Fruit fly (Drosophila melanogaster) whole organism, wandering third instar larva: ENCODE measurements around the gene CG43725.
A peak's percentile ranks its signal among the peaks of the same experiment; 100 is the strongest.

Source experiments
- Abd-B ChIP-seq: fragments of >200 bp; optimal IDR thresholded peaks from 2 replicates; lab custom pipeline; 2017; ENCODE audit warnings: missing biosample characterization, missing genetic modification characterization
- CG32264 ChIP-seq: fragments of 200-800 bp; sonication (Bioruptor generic); optimal IDR thresholded peaks from 2 replicates; lab custom pipeline; 2016; ENCODE audit warnings: missing biosample characterization, missing genetic modification characterization
- CrebA ChIP-seq: fragments of 200-800 bp; sonication (Bioruptor generic); optimal IDR thresholded peaks from 2 replicates; lab custom pipeline; 2016; ENCODE audit warnings: missing biosample characterization, mild to moderate bottlenecking, missing genetic modification characterization, borderline replicate concordance
- Dif ChIP-seq: fragments of 200-275, 200-300 bp; sonication (Bioruptor generic); optimal IDR thresholded peaks from 2 replicates; lab custom pipeline; 2018; ENCODE audit warnings: missing biosample characterization, missing genetic modification characterization; ENCODE audit not compliant: partially characterized antibody
- GATAd ChIP-seq: sonication (Bioruptor generic); optimal IDR thresholded peaks from 2 replicates; lab custom pipeline; 2016; ENCODE audit warnings: missing biosample characterization, missing genetic modification characterization
- HLH106 ChIP-seq: fragments of 200-800 bp; optimal IDR thresholded peaks from 3 replicates; lab custom pipeline; 2019; ENCODE audit warnings: missing biosample characterization, mild to moderate bottlenecking, missing genetic modification characterization, moderate library complexity
- Hnf4 ChIP-seq: fragments of 200-800 bp; sonication (Bioruptor generic); optimal IDR thresholded peaks from 2 replicates; lab custom pipeline; 2016; ENCODE audit warnings: missing biosample characterization, mild to moderate bottlenecking, missing genetic modification characterization
- Hr78 ChIP-seq: fragments of >200 bp; optimal IDR thresholded peaks from 2 replicates; lab custom pipeline; 2017; ENCODE audit warnings: missing biosample characterization, missing genetic modification characterization
- Jra ChIP-seq: sonication (Bioruptor generic); optimal IDR thresholded peaks from 2 replicates; lab custom pipeline; 2016; ENCODE audit warnings: missing biosample characterization, missing genetic modification characterization
- Mio ChIP-seq: sonication (Bioruptor generic); optimal IDR thresholded peaks from 2 replicates; lab custom pipeline; 2016; ENCODE audit warnings: missing biosample characterization, missing genetic modification characterization
- N ChIP-seq: fragments of >200 bp; optimal IDR thresholded peaks from 2 replicates; lab custom pipeline; 2018; ENCODE audit warnings: missing biosample characterization, missing external identifiers, missing genetic modification characterization
- OdsH ChIP-seq: fragments of 200-800 bp; sonication (Bioruptor generic); optimal IDR thresholded peaks from 2 replicates; lab custom pipeline; 2016; ENCODE audit warnings: missing biosample characterization, mild to moderate bottlenecking, missing genetic modification characterization
- Rel ChIP-seq, 2 experiments: fragments of 200-800 bp; sonication (Bioruptor generic) in 1 of 2; optimal IDR thresholded peaks; 2 replicates in 1 of 2; 3 replicates in 1 of 2; lab custom pipeline; 2016 to 2019; ENCODE audit warnings: mild to moderate bottlenecking in 2 of 2, missing biosample characterization in 2 of 2, missing genetic modification characterization in 2 of 2, moderate library complexity in 1 of 2
- Sp1 ChIP-seq: fragments of 200-800 bp; sonication (Bioruptor generic); optimal IDR thresholded peaks from 3 replicates; lab custom pipeline; 2019; ENCODE audit warnings: missing biosample characterization, mild to moderate bottlenecking, missing genetic modification characterization, moderate library complexity
- Vsx2 ChIP-seq: fragments of 200-300, 225-300 bp; sonication (Bioruptor generic); optimal IDR thresholded peaks from 2 replicates; lab custom pipeline; 2018; ENCODE audit warnings: missing biosample characterization, missing genetic modification characterization; ENCODE audit not compliant: partially characterized antibody
- br ChIP-seq: fragments of 200-800 bp; sonication (Bioruptor generic); optimal IDR thresholded peaks from 2 replicates; lab custom pipeline; 2016; ENCODE audit warnings: missing biosample characterization, missing genetic modification characterization
- brk ChIP-seq: fragments of 200-800 bp; sonication (Bioruptor generic); optimal IDR thresholded peaks from 2 replicates; lab custom pipeline; 2016; ENCODE audit warnings: missing biosample characterization, mild to moderate bottlenecking, missing genetic modification characterization
- dl ChIP-seq, 2 experiments: fragments of 175-275, 200-275 bp in 1 of 2; fragments of 200-275 bp in 1 of 2; sonication (Bioruptor generic); optimal IDR thresholded peaks; lab custom pipeline; 2018; ENCODE audit warnings: mild to moderate bottlenecking in 2 of 2, missing biosample characterization in 2 of 2, missing genetic modification characterization in 2 of 2, moderate library complexity in 2 of 2; ENCODE audit not compliant: partially characterized antibody in 2 of 2, insufficient read depth in 1 of 2
- dmrt93B ChIP-seq: fragments of 200-800 bp; sonication (Bioruptor generic); optimal IDR thresholded peaks from 2 replicates; lab custom pipeline; 2018; ENCODE audit warnings: missing biosample characterization, mild to moderate bottlenecking, missing genetic modification characterization
- dsf ChIP-seq: sonication (Bioruptor generic); optimal IDR thresholded peaks from 2 replicates; lab custom pipeline; 2016; ENCODE audit warnings: missing biosample characterization, missing genetic modification characterization, borderline replicate concordance
- ey ChIP-seq: fragments of 200-800 bp; sonication (Bioruptor generic); optimal IDR thresholded peaks from 2 replicates; lab custom pipeline; 2016; ENCODE audit warnings: missing biosample characterization, missing genetic modification characterization
- foxo ChIP-seq, 2 experiments: fragments of 200-800 bp; sonication (Bioruptor generic); optimal IDR thresholded peaks; 2 replicates in 1 of 2; 3 replicates in 1 of 2; lab custom pipeline; 2016 to 2017; ENCODE audit warnings: missing biosample characterization in 2 of 2, missing genetic modification characterization in 2 of 2
- fru ChIP-seq: fragments of 200-800 bp; sonication (Bioruptor generic); optimal IDR thresholded peaks from 3 replicates; lab custom pipeline; 2016; ENCODE audit warnings: missing biosample characterization, mild to moderate bottlenecking, missing genetic modification characterization
- h ChIP-seq: fragments of 200-800 bp; sonication (Bioruptor generic); optimal IDR thresholded peaks from 3 replicates; lab custom pipeline; 2016; ENCODE audit warnings: missing biosample characterization, mild to moderate bottlenecking, missing genetic modification characterization
- jim ChIP-seq: fragments of 175-275, 200-325 bp; sonication (Bioruptor generic); optimal IDR thresholded peaks from 2 replicates; lab custom pipeline; 2016; ENCODE audit warnings: missing biosample characterization, mild to moderate bottlenecking, missing genetic modification characterization
- lola ChIP-seq: fragments of >200 bp; optimal IDR thresholded peaks from 2 replicates; lab custom pipeline; 2017; ENCODE audit warnings: missing biosample characterization, missing genetic modification characterization
- pan ChIP-seq: fragments of >200 bp; optimal IDR thresholded peaks from 2 replicates; lab custom pipeline; 2017
- psq ChIP-seq: fragments of 200-800 bp; sonication (Bioruptor generic); optimal IDR thresholded peaks from 3 replicates; lab custom pipeline; 2017; ENCODE audit warnings: missing biosample characterization, mild to moderate bottlenecking, missing genetic modification characterization, moderate library complexity
- rgr ChIP-seq: fragments of 200-800 bp; sonication (Bioruptor generic); optimal IDR thresholded peaks from 3 replicates; lab custom pipeline; 2016; ENCODE audit warnings: missing biosample characterization, mild to moderate bottlenecking, missing genetic modification characterization
- sage ChIP-seq: fragments of 200-800 bp; sonication (Bioruptor generic); optimal IDR thresholded peaks from 2 replicates; lab custom pipeline; 2016; ENCODE audit warnings: missing biosample characterization, mild to moderate bottlenecking, missing genetic modification characterization
- sv ChIP-seq: fragments of 200-800 bp; sonication (Bioruptor generic); optimal IDR thresholded peaks from 3 replicates; lab custom pipeline; 2016; ENCODE audit warnings: missing biosample characterization, missing genetic modification characterization
- tai ChIP-seq: sonication (Bioruptor generic); optimal IDR thresholded peaks from 2 replicates; lab custom pipeline; 2016; ENCODE audit warnings: missing biosample characterization, missing genetic modification characterization
- usp ChIP-seq: fragments of >200 bp; optimal IDR thresholded peaks from 2 replicates; lab custom pipeline; 2017; ENCODE audit warnings: missing biosample characterization, missing genetic modification characterization
- woc ChIP-seq: sonication (Bioruptor generic); optimal IDR thresholded peaks from 2 replicates; lab custom pipeline; 2016; ENCODE audit warnings: missing biosample characterization, mild to moderate bottlenecking, missing genetic modification characterization

The CG43725 gene

DNA sequence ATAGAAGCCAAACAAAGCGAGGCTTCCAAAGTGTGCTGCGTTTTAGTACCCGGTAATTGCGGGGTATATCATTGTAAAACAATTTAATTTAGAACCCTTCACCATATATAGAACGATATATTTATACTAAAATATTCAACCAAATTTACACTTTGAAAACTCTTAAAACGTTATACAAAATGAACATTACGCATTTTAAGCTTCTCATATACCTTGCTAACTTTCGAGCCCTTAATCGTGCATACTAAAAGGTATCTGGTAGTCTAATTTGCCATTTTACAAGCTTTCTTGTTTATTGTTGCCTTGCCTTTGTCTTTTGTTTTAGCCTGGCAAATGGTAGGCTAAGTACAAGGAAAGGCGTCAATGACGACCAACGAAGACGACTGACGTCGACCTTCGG lies 7.3 kb upstream of the CG43725 start:
- TF ChIP-seq pan (lab: Kevin White, UChicago), result peak; percentile 21
- TF ChIP-seq br (GFP tag; lab: Kevin White, UChicago), result peak; percentile 11
- TF ChIP-seq woc (GFP tag; lab: Kevin White, UChicago), result peak; percentile 55
- TF ChIP-seq sage (GFP tag; lab: Kevin White, UChicago), result no peak

DNA sequence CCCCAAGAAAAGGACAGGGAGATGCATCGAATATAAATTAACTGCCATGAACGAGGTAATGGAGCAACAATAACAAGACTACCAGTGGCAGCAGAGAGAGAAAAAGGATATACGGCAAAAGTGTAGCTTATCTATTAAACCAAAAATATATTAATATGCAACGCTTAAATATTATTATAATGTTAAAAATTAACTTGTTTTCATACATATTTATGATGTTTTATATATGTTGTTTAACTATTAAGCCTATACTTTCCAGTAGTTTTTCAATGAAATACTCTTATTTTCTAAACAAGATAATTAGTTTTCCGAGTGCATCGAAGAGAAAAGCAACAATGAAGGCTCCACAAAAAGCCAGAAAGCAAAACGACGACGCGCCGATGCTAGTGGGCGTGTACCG lies 6.9 kb upstream of the CG43725 start:
- TF ChIP-seq Jra (GFP tag; lab: Kevin White, UChicago), result no peak
- no peak for TF ChIP-seq h (GFP tag; lab: Kevin White, UChicago)

DNA sequence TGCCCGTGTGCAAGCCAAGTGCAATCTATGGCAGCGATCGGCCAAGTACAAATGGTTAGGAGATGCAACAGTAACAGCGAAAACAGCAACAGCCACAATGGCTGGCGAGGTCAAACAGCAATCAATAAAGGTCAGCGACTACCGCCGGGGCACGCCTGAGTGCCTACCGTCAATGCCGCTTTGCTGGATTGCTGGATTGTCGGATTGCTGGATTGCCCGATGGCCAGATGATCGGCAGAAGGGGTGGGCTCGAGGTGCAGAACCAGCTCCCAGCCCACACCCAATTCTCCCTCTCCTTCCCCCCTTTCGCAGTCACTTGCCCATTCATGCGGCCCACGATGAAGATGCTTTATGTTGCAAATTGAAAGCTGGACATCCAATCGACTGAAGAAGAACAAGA lies 6.4 kb upstream of the CG43725 start:
- TF ChIP-seq usp (GFP tag; lab: Kevin White, UChicago) (no peak), psq (GFP tag; lab: Kevin White, UChicago) (no peak), lola (GFP tag; lab: Kevin White, UChicago) (no peak), Mio (GFP tag; lab: Kevin White, UChicago) (no peak), Dif (GFP tag; lab: Kevin White, UChicago) (peak; percentile 1), br (GFP tag; lab: Kevin White, UChicago) (no peak), dmrt93B (GFP tag; lab: Kevin White, UChicago) (no peak), h (GFP tag; lab: Kevin White, UChicago) (no peak)

DNA sequence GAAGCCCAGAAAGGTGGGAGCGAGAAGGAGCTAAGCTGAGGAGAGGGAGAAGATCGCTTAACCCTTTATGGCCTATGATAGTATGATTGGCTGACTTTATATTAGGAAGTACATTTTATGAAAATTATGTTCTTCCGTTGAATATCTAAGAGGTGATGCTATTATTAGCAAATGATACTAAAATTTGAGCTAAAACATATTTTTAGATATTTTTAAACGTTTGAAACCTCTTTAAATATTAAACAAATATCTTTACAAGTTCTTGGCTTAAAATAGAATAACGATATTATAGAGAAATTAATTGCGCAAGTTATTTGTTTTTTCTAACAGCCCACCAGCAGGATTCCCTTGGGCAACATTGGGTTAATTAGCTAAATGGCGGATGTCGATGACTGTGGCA lies 5.8 kb upstream of the CG43725 start:
- no peak for TF ChIP-seq GATAd (GFP tag; lab: Kevin White, UChicago)
- TF ChIP-seq Mio (GFP tag; lab: Kevin White, UChicago), result no peak
- TF ChIP-seq fru (GFP tag; lab: Kevin White, UChicago), result peak; percentile 52
- TF ChIP-seq pan (lab: Kevin White, UChicago), result no peak
- TF ChIP-seq br (GFP tag; lab: Kevin White, UChicago), result peak; percentile 15
- TF ChIP-seq ey (GFP tag; lab: Kevin White, UChicago), result peak; percentile 27
- TF ChIP-seq Rel (GFP tag; optimal IDR thresholded peaks at IDR 0.05; lab: Kevin White, UChicago), result no peak
- TF ChIP-seq Rel (tag; optimal IDR thresholded peaks at IDR 0.05; lab: Kevin White, UChicago), result no peak
- no peak for TF ChIP-seq Hnf4
- no peak for TF ChIP-seq usp (GFP tag; lab: Kevin White, UChicago)
- TF ChIP-seq brk, result no peak
- TF ChIP-seq foxo (GFP tag; optimal IDR thresholded peaks at IDR 0.05; lab: Kevin White, UChicago), result peak in 1 of 2 experiments; percentile 32
- no peak for TF ChIP-seq dl (GFP tag; optimal IDR thresholded peaks at IDR 0.05; lab: Kevin White, UChicago; ENCODE audit: insufficient read depth in 1 of 2, partially characterized antibody in 2 of 2)
- no peak for TF ChIP-seq Hr78
- no peak for TF ChIP-seq sv (GFP tag; lab: Kevin White, UChicago)
- peak; percentile 28 for TF ChIP-seq h (GFP tag; lab: Kevin White, UChicago)
- TF ChIP-seq dsf (GFP tag; lab: Kevin White, UChicago), result no peak
- no peak for TF ChIP-seq jim (GFP tag; lab: Kevin White, UChicago)
- TF ChIP-seq sage (GFP tag; lab: Kevin White, UChicago), result no peak
- peak; percentile 21 for TF ChIP-seq rgr (GFP tag; lab: Kevin White, UChicago)
- no peak for TF ChIP-seq CrebA (GFP tag; lab: Kevin White, UChicago)
- peak; percentile 36 for TF ChIP-seq HLH106 (tag; lab: Kevin White, UChicago)
- TF ChIP-seq Vsx2 (GFP tag; lab: Kevin White, UChicago), result no peak
- TF ChIP-seq OdsH, result peak; percentile 55
- no peak for TF ChIP-seq tai
- TF ChIP-seq lola (GFP tag; lab: Kevin White, UChicago), result no peak
- TF ChIP-seq CG32264, result no peak
- TF ChIP-seq Sp1, result peak; percentile 54
- peak; percentile 37 for TF ChIP-seq woc (GFP tag; lab: Kevin White, UChicago)
- no peak for TF ChIP-seq Dif (GFP tag; lab: Kevin White, UChicago)
- TF ChIP-seq Abd-B (GFP tag; lab: Kevin White, UChicago), result no peak
- TF ChIP-seq psq (GFP tag; lab: Kevin White, UChicago), result peak; percentile 16
- TF ChIP-seq N (GFP tag; lab: Kevin White, UChicago), result no peak
